Fruit fly (Drosophila melanogaster): ENCODE measurements around the gene nkd.

- no peak for TF ChIP-seq Xbp1 (GFP tag; optimal IDR thresholded peaks at IDR 0.05)
- no peak for TF ChIP-seq CG12071 (GFP tag; optimal IDR thresholded peaks at IDR 0.05)
- no peak for TF ChIP-seq Tbp (GFP tag; optimal IDR thresholded peaks at IDR 0.05)
- TF ChIP-seq CG4424 (GFP tag; optimal IDR thresholded peaks at IDR 0.05): no peak
- no peak for TF ChIP-seq CG16779 (GFP tag; IDR thresholded peaks at IDR 0.05)
- no peak for TF ChIP-seq D (optimal IDR thresholded peaks at IDR 0.05)
- no peak for TF ChIP-seq D (GFP tag; optimal IDR thresholded peaks at IDR 0.05)
- TF ChIP-seq Myb (GFP tag; optimal IDR thresholded peaks at IDR 0.05): no peak
- no peak for TF ChIP-seq Hr78 (GFP tag; optimal IDR thresholded peaks at IDR 0.05)
- TF ChIP-seq ap (GFP tag; IDR thresholded peaks at IDR 0.05): no peak
- no peak for TF ChIP-seq CG34224 (GFP tag; IDR thresholded peaks at IDR 0.05; ENCODE audit: partially characterized antibody)
- no peak for TF ChIP-seq CG6683 (GFP tag; optimal IDR thresholded peaks at IDR 0.05)
- no peak for TF ChIP-seq CG2199 (GFP tag; IDR thresholded peaks at IDR 0.05)
- TF ChIP-seq CG15696 (tag; optimal IDR thresholded peaks at IDR 0.05): no peak
- no peak for TF ChIP-seq sug (tag; optimal IDR thresholded peaks at IDR 0.05)
Measured at dm6 chr3L:19063410-19063752, 18.1 kb upstream of the nkd start.
